Fruit fly (Drosophila melanogaster) whole organism, wandering third instar larva: Measurements from ENCODE around the gene ScsbetaA.

Source experiments
- Dfd ChIP-seq: fragments of >200 bp; optimal IDR thresholded peaks from 2 replicates; lab custom pipeline; 2017; ENCODE audit warnings: missing biosample characterization, missing genetic modification characterization
- Hr78 ChIP-seq: fragments of >200 bp; optimal IDR thresholded peaks from 2 replicates; lab custom pipeline; 2017; ENCODE audit warnings: missing biosample characterization, missing genetic modification characterization
- br ChIP-seq: fragments of 200-800 bp; sonication (Bioruptor generic); optimal IDR thresholded peaks from 2 replicates; lab custom pipeline; 2016; ENCODE audit warnings: missing biosample characterization, missing genetic modification characterization
- psq ChIP-seq: fragments of 200-800 bp; sonication (Bioruptor generic); optimal IDR thresholded peaks from 3 replicates; lab custom pipeline; 2017; ENCODE audit warnings: missing biosample characterization, mild to moderate bottlenecking, missing genetic modification characterization, moderate library complexity
- rgr ChIP-seq: fragments of 200-800 bp; sonication (Bioruptor generic); optimal IDR thresholded peaks from 3 replicates; lab custom pipeline; 2016; ENCODE audit warnings: missing biosample characterization, mild to moderate bottlenecking, missing genetic modification characterization

DNA sequence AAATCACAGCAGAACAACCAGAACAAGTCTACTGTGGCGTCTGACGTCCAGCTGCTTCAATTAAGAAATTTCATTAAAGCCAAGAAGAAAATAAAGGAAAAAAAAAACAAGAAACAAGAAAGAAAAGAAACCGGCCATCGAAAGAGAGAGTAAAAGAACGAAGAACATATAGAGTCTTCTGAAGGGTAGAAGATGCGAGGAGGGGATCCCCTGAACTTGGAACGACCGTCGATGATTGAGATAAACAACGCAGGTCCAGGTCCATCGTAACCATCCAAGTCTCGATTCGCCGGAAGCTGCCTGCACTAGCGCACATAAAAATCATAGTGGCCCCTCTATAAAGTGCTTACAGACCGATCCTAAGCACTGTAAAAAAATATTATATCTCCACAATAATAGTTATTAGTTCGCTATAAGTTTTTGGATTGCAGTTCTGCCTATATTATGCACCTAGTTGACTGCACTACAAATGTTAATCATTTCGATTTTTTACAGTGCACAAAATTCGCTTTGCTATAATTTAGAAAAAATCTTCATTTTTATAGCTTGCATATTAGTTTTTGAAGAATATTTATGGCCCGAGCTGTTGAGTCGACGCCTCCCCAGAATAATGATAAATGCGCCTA is 15.8 kb upstream of the ScsbetaA start:
- TF ChIP-seq Dfd (GFP tag; lab: Kevin White, UChicago) (no peak), rgr (GFP tag; lab: Kevin White, UChicago) (no peak), psq (GFP tag; lab: Kevin White, UChicago) (peak; percentile 64), Hr78 (GFP tag; lab: Kevin White, UChicago) (no peak), br (GFP tag; lab: Kevin White, UChicago) (no peak)
